Fruit fly (Drosophila melanogaster): ENCODE results near the gene Spn77Bc.

Gene Spn77Bc

dm6 chr3L:20387038-20387842, 44.8 kb downstream of the Spn77Bc start (continued):
- no peak for TF ChIP-seq ftz-f1 (GFP tag; optimal IDR thresholded peaks at IDR 0.05)
- no peak for TF ChIP-seq twi (tag; optimal IDR thresholded peaks at IDR 0.05)
- no peak for TF ChIP-seq Fer1 (GFP tag; optimal IDR thresholded peaks at IDR 0.05)
- TF ChIP-seq CG7839 (tag; optimal IDR thresholded peaks at IDR 0.05) = no peak
- TF ChIP-seq E2f2 (GFP tag; IDR thresholded peaks at IDR 0.05) = 0 out of 2 replicates have a peak, but pooled peaks have one; percentile 11
- TF ChIP-seq CG32772 (GFP tag; IDR thresholded peaks at IDR 0.05) = no peak
- no peak for TF ChIP-seq h (optimal IDR thresholded peaks at IDR 0.05)
- no peak for TF ChIP-seq da (GFP tag; optimal IDR thresholded peaks at IDR 0.05)
- TF ChIP-seq Hr78 (GFP tag; optimal IDR thresholded peaks at IDR 0.05) = peak in 1 of 2 experiments; percentile 1
- TF ChIP-seq CG6791 (GFP tag; IDR thresholded peaks at IDR 0.05; ENCODE audit: partially characterized antibody) = no peak
- TF ChIP-seq onecut (GFP tag; IDR thresholded peaks at IDR 0.05) = no peak
- peak; percentile 55 for TF ChIP-seq Vsx1 (GFP tag; optimal IDR thresholded peaks at IDR 0.05)
- TF ChIP-seq Dref (GFP tag; IDR thresholded peaks at IDR 0.05) = no peak
- TF ChIP-seq CG8281 (tag; optimal IDR thresholded peaks at IDR 0.05) = no peak
- TF ChIP-seq CG12769 (tag; optimal IDR thresholded peaks at IDR 0.05) = peak; percentile 3
- TF ChIP-seq pnt (GFP tag; optimal IDR thresholded peaks at IDR 0.05) = no peak
- TF ChIP-seq sug (tag; optimal IDR thresholded peaks at IDR 0.05) = peak; percentile 95
- TF ChIP-seq her (GFP tag; optimal IDR thresholded peaks at IDR 0.05) = no peak
- no peak for TF ChIP-seq so (GFP tag; IDR thresholded peaks at IDR 0.05)
- peak; percentile 60 for TF ChIP-seq Deaf1 (tag; optimal IDR thresholded peaks at IDR 0.05)

- TF ChIP-seq gcm2 (GFP tag; optimal IDR thresholded peaks at IDR 0.05) (no peak), rib (GFP tag; IDR thresholded peaks at IDR 0.05) (no peak), bsh (GFP tag; optimal IDR thresholded peaks at IDR 0.05) (peak in 1 of 2 experiments; percentile 36), eve (GFP tag; optimal IDR thresholded peaks at IDR 0.05) (no peak), Ets97D (GFP tag; optimal IDR thresholded peaks at IDR 0.05) (no peak), Ssrp (tag; optimal IDR thresholded peaks at IDR 0.05) (no peak), ato (GFP tag; IDR thresholded peaks at IDR 0.05; ENCODE audit: partially characterized antibody) (no peak), Hr39 (optimal IDR thresholded peaks at IDR 0.05) (no peak), CG11696 (GFP tag; IDR thresholded peaks at IDR 0.05) (no peak), CG31388 (GFP tag; optimal IDR thresholded peaks at IDR 0.05) (no peak), sc (optimal IDR thresholded peaks at IDR 0.05) (no peak), sc (GFP tag; optimal IDR thresholded peaks at IDR 0.05) (no peak), CG15479 (GFP tag; optimal IDR thresholded peaks at IDR 0.05) (no peak), CG42726 (GFP tag; IDR thresholded peaks at IDR 0.05; ENCODE audit: partially characterized antibody) (no peak), CG17359 (tag; optimal IDR thresholded peaks at IDR 0.05) (no peak), so (GFP tag; IDR thresholded peaks at IDR 0.05) (no peak), CG3163 (GFP tag; optimal IDR thresholded peaks at IDR 0.05) (no peak), CG9609 (GFP tag; optimal IDR thresholded peaks at IDR 0.05) (no peak), CG17612 (GFP tag; IDR thresholded peaks at IDR 0.05) (no peak), wek (GFP tag; optimal IDR thresholded peaks at IDR 0.05) (no peak), Pdp1 (GFP tag; optimal IDR thresholded peaks at IDR 0.05) (peak in 1 of 2 experiments; percentile 87), CG18476 (GFP tag; optimal IDR thresholded peaks at IDR 0.05) (no peak), ken (GFP tag; IDR thresholded peaks at IDR 0.05) (no peak), Xbp1 (GFP tag; optimal IDR thresholded peaks at IDR 0.05) (no peak), her (GFP tag; optimal IDR thresholded peaks at IDR 0.05) (no peak), Deaf1 (tag; optimal IDR thresholded peaks at IDR 0.05) (peak; percentile 12), CG11456 (GFP tag; IDR thresholded peaks at IDR 0.05) (no peak), dysf (GFP tag; IDR thresholded peaks at IDR 0.05) (no peak), ro (GFP tag; IDR thresholded peaks at IDR 0.05) (no peak), insv (GFP tag; optimal IDR thresholded peaks at IDR 0.05) (no peak), CG4328 (GFP tag; optimal IDR thresholded peaks at IDR 0.05) (no peak), nom (GFP tag; optimal IDR thresholded peaks at IDR 0.05) (peak; percentile 75)
These were observed 45.4 kb downstream of the Spn77Bc start for dm6 chr3L:20387843-20388163.
